Worm (Caenorhabditis elegans) whole organism, L3 larva: ENCODE data around the gene srj-10.

ENCODE experiments used
- eor-1 ChIP-seq, 2 experiments: fragments of 150-350 bp; optimal IDR thresholded peaks; 2 replicates each; lab custom pipeline; 2014 to 2018; ENCODE audit warnings: missing biosample characterization in 2 of 2, missing genetic modification characterization in 2 of 2
- lin-39 ChIP-seq: fragments of 150-350 bp; optimal IDR thresholded peaks from 2 replicates; lab custom pipeline; 2018; ENCODE audit warnings: missing biosample characterization, missing genetic modification reagents, missing genetic modification characterization
- mml-1 ChIP-seq: fragments of 150-350 bp; sonication (generic microtip); optimal IDR thresholded peaks from 3 replicates; lab custom pipeline; 2014; ENCODE audit warnings: missing biosample characterization, missing genetic modification characterization
- nhr-12 ChIP-seq: fragments of 150-350 bp; optimal IDR thresholded peaks from 2 replicates; lab custom pipeline; 2014; ENCODE audit warnings: missing biosample characterization, missing genetic modification characterization
- nhr-28 ChIP-seq: fragments of 150-350 bp; optimal IDR thresholded peaks from 2 replicates; lab custom pipeline; 2014; ENCODE audit warnings: missing biosample characterization, missing genetic modification characterization
- pqm-1 ChIP-seq: fragments of 150-350 bp; optimal IDR thresholded peaks from 2 replicates; lab custom pipeline; 2017; ENCODE audit warnings: missing biosample characterization, missing genetic modification characterization, inconsistent platforms
- snpc-4 ChIP-seq: fragments of 150-350 bp; optimal IDR thresholded peaks from 2 replicates; lab custom pipeline; 2014; ENCODE audit warnings: missing biosample characterization, missing genetic modification characterization
- unc-62 ChIP-seq: fragments of 150-350 bp; sonication (generic microtip); optimal IDR thresholded peaks from 4 replicates; lab custom pipeline; 2014; ENCODE audit warnings: missing biosample characterization, missing genetic modification reagents, missing genetic modification characterization

DNA sequence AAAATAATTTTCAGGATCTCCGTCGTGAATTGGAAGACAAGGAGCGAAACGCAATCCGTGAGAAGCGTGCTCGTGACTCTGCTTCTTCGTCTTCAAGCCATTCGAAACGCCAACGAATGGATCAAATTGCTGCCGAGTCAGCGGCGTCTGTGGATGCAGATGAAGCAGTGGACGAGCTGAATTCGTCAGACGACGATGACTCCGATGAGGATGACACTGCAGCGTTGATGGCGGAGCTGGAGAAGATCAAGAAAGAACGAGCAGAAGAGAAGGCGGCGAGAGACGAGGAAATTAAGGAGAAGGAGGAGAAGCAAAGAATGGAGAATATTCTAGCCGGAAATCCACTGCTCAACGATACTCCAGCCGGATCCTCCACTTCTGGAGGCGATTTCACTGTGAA, 50.2 kb downstream of the srj-10 start:
- no peak for TF ChIP-seq eor-1 (tag; optimal IDR thresholded peaks at IDR 0.05; lab: Kevin White, UChicago)
- no peak for TF ChIP-seq nhr-28 (tag; lab: Kevin White, UChicago)
- no peak for TF ChIP-seq unc-62 (GFP tag; lab: Kevin White, UChicago)
- no peak for TF ChIP-seq snpc-4 (tag; lab: Kevin White, UChicago)
- TF ChIP-seq mml-1 = no peak
- TF ChIP-seq nhr-12 = no peak
- TF ChIP-seq lin-39 = no peak
- no peak for TF ChIP-seq pqm-1 (tag; lab: Kevin White, UChicago)
